Worm (Caenorhabditis elegans): ENCODE results near the gene mans-3.

DNA sequence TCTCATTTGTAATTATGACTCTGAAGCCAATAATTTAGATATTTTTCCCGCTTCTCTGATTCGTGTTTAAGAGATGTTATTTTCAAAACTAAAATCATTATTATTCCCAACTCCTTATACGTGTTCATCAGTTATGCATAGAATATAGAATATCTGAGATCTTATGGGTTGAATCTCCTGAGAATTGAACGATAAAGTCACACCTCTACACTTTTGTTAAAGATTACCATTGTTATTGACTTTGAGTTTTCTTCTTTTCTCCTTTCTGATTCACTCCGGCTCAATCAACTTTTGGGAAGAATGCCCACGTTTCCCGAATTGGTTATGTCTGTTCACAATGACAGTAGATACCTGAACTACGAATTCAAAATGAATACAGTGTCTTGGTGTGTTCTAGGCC is 14.7 kb downstream of the mans-3 start, which contains the start of gene sru-48:
- TF ChIP-seq dpl-1 (GFP tag; optimal IDR thresholded peaks at IDR 0.05) = no peak
- no peak for TF ChIP-seq nhr-28 (tag; optimal IDR thresholded peaks at IDR 0.05)
- no peak for TF ChIP-seq aly-2 (tag; optimal IDR thresholded peaks at IDR 0.05)
- TF ChIP-seq nhr-10 (tag; optimal IDR thresholded peaks at IDR 0.05) = no peak
- TF ChIP-seq mes-2 (tag; optimal IDR thresholded peaks at IDR 0.05; ENCODE audit: poor library complexity, severe bottlenecking) = no peak
- no peak for TF ChIP-seq ceh-82 (tag; optimal IDR thresholded peaks at IDR 0.05)

All from whole organism, L4 larva.